Worm (Caenorhabditis elegans) whole organism, early embryonic: ENCODE data around the gene msp-55.
"Not testable (repeated sequence)": the region's sequence is repeated elsewhere in the genome, so short reads cannot be mapped to it uniquely, and the experiment has no call there.

ENCODE experiments used
- B0310.2 ChIP-seq: sonication (generic microtip); optimal IDR thresholded peaks from 2 replicates; lab custom pipeline; 2016; ENCODE audit warnings: mild to moderate bottlenecking, missing genetic modification characterization, missing compliant biosample characterization
- F13C5.2 ChIP-seq: sonication (generic microtip); optimal IDR thresholded peaks from 2 replicates; lab custom pipeline; 2017; ENCODE audit warnings: mild to moderate bottlenecking, missing genetic modification characterization, inconsistent platforms, missing compliant biosample characterization
- aly-1 ChIP-seq: sonication (generic microtip); optimal IDR thresholded peaks from 2 replicates; lab custom pipeline; 2016; ENCODE audit warnings: missing genetic modification characterization, missing compliant biosample characterization
- ama-1 ChIP-seq: fragments of 150-350 bp; optimal IDR thresholded peaks from 2 replicates; lab custom pipeline; 2014
- ceh-13 ChIP-seq: fragments of 200-800 bp; sonication (Bioruptor generic); optimal IDR thresholded peaks from 2 replicates; lab custom pipeline; 2018; ENCODE audit warnings: mild to moderate bottlenecking, missing genetic modification characterization, missing compliant biosample characterization
- ceh-36 ChIP-seq: sonication (generic microtip); optimal IDR thresholded peaks from 2 replicates; lab custom pipeline; 2016; ENCODE audit warnings: missing genetic modification characterization, inconsistent platforms, missing compliant biosample characterization
- ets-7 ChIP-seq: sonication (generic microtip); optimal IDR thresholded peaks from 2 replicates; lab custom pipeline; 2016; ENCODE audit warnings: missing genotype, missing genetic modification characterization, missing compliant biosample characterization
- flt-1 ChIP-seq: fragments of 200-800 bp; sonication (Bioruptor generic); IDR thresholded peaks from 2 replicates; pipeline ENCODE4 v1.3.6; 2022; ENCODE audit warnings: missing genetic modification characterization, missing compliant biosample characterization
- hmbx-1 ChIP-seq: sonication (generic microtip); optimal IDR thresholded peaks from 2 replicates; lab custom pipeline; 2016; ENCODE audit warnings: mild to moderate bottlenecking, missing genetic modification characterization, missing compliant biosample characterization
- hmg-4 ChIP-seq: fragments of 200-800 bp; sonication (Bioruptor generic); optimal IDR thresholded peaks from 2 replicates; lab custom pipeline; 2018; ENCODE audit warnings: mild to moderate bottlenecking, missing genetic modification characterization, missing compliant biosample characterization
- hnd-1 ChIP-seq: sonication (generic microtip); optimal IDR thresholded peaks from 2 replicates; lab custom pipeline; 2016; ENCODE audit warnings: missing genetic modification characterization, missing compliant biosample characterization
- pes-1 ChIP-seq: fragments of 200-800 bp; sonication (Bioruptor generic); IDR thresholded peaks from 2 replicates; pipeline ENCODE4 v1.3.6; 2022; ENCODE audit warnings: missing genetic modification reagents, missing genetic modification characterization, missing compliant biosample characterization
- scrt-1 ChIP-seq: fragments of 200-800 bp; sonication (Bioruptor generic); IDR thresholded peaks from 2 replicates; pipeline ENCODE4 v1.3.6; 2022; ENCODE audit warnings: missing genetic modification characterization, missing compliant biosample characterization
- sea-1 ChIP-seq: fragments of 200-800 bp; sonication (Bioruptor generic); conservative IDR thresholded peaks from 2 replicates; pipeline ENCODE4 v1.3.6; 2022; ENCODE audit warnings: missing genetic modification characterization, missing compliant biosample characterization
- tbx-11 ChIP-seq: fragments of 200-800 bp; sonication (Bioruptor generic); IDR thresholded peaks from 2 replicates; pipeline ENCODE4 v1.3.6; 2022; ENCODE audit warnings: missing genetic modification characterization, missing compliant biosample characterization
- tbx-37 ChIP-seq: fragments of 200-800 bp; sonication (Bioruptor generic); conservative IDR thresholded peaks from 2 replicates; pipeline ENCODE4 v1.3.6; 2022; ENCODE audit warnings: missing genetic modification reagents, missing genetic modification characterization, missing compliant biosample characterization
- tra-4 ChIP-seq: sonication (generic microtip); optimal IDR thresholded peaks from 2 replicates; lab custom pipeline; 2017; ENCODE audit warnings: missing genetic modification characterization, missing compliant biosample characterization

Gene msp-55

DNA sequence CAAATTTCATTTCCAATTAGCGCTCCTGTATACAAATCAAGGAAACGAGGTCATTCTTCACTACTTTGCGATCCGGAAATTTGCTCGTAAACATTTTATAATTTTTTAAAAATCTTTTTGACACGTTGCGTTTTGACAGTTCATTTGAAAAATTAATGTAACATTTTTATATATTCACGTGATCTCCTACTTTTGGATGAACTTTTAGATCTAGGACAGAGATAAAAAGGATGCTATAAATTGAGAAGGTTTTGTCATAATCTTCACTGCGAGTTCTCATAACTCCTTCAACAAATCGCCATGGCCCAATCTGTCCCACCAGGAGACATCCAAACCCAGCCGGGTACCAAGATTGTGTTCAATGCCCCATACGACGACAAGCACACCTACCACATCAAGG, 6.5 kb upstream of the msp-55 start, which contains the start of gene msp-57:
TSS of gene msp-57 (plus strand) at position 301 of the 400 bp plus-strand sequence.
- TF ChIP-seq B0310.2 (tag; lab: Kevin White, UChicago); tbx-37 (GFP tag; lab: Robert Waterston, UW); ama-1 (lab: Kevin White, UChicago): not testable (repeated sequence)

DNA sequence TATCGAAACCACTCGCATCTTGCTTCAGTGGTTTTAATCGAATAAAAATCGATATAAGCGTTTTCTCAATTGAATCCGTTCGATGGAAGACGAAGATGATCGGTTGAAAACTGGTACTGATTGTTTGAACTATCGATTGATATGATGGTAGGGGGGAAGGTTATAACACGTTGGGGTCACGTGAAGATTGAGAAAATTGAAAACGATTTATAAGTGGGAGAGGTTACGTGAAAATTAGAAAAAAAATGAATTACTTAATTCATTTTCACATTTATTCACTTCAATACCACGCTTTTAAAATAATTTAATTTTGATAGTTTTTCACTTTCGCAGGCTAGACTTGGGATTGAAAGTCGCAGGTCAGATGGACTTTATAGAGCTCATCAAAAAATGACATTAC, 5.2 kb upstream of the msp-55 start, which contains the start of gene C09B9.7:
TSS of gene C09B9.7 (minus strand) at position 101 of the 400 bp plus-strand sequence.
- TF ChIP-seq F13C5.2 (tag; lab: Kevin White, UChicago) (no peak), hnd-1 (tag; lab: Kevin White, UChicago) (no peak), tbx-11 (GFP tag; lab: Robert Waterston, UW) (no peak), scrt-1 (GFP tag; lab: Robert Waterston, UW) (no peak), ets-7 (tag; lab: Kevin White, UChicago) (no peak), aly-1 (no peak), hmbx-1 (tag; lab: Kevin White, UChicago) (no peak), ceh-36 (tag; lab: Kevin White, UChicago) (no peak), ama-1 (lab: Kevin White, UChicago) (no peak), B0310.2 (tag; lab: Kevin White, UChicago) (no peak), sea-1 (GFP tag; lab: Robert Waterston, UW) (no peak), hmg-4 (GFP tag; lab: Kevin White, UChicago) (no peak), ceh-13 (no peak), pes-1 (GFP tag; lab: Robert Waterston, UW) (no peak), flt-1 (GFP tag; lab: Robert Waterston, UW) (no peak), tra-4 (tag; lab: Kevin White, UChicago) (no peak), tbx-37 (GFP tag; lab: Robert Waterston, UW) (no peak)

DNA sequence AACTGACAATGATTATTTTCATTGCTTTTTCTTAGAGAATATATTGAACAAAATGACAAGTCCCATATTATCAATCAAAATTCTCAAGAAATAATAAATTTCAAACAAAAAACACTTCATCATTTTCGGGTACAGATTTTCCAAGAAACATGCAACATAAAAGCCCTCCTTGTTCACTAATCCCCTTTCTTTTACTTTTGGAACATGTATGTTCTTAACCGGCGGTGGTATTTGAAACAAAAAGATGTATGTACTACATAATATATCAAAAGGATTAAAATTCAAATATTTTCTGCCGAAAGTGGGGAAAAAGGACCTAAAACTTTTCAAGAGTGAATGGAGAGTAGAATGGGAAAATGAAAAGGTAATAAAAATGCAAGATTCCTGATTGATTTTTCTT, 1.5 kb downstream of the msp-55 start:
- no peak for TF ChIP-seq hmbx-1 (tag; lab: Kevin White, UChicago)
- no peak for TF ChIP-seq pes-1 (GFP tag; lab: Robert Waterston, UW)
- no peak for TF ChIP-seq scrt-1 (GFP tag; lab: Robert Waterston, UW)
- TF ChIP-seq ets-7 (tag; lab: Kevin White, UChicago), result no peak
- no peak for TF ChIP-seq tbx-11 (GFP tag; lab: Robert Waterston, UW)
- TF ChIP-seq aly-1, result no peak
- no peak for TF ChIP-seq tra-4 (tag; lab: Kevin White, UChicago)
- TF ChIP-seq B0310.2 (tag; lab: Kevin White, UChicago), result no peak
- TF ChIP-seq ceh-13, result no peak
- no peak for TF ChIP-seq F13C5.2 (tag; lab: Kevin White, UChicago)
- TF ChIP-seq hnd-1 (tag; lab: Kevin White, UChicago), result no peak
- no peak for TF ChIP-seq ceh-36 (tag; lab: Kevin White, UChicago)
- TF ChIP-seq sea-1 (GFP tag; lab: Robert Waterston, UW), result no peak
- TF ChIP-seq flt-1 (GFP tag; lab: Robert Waterston, UW), result no peak
- TF ChIP-seq hmg-4 (GFP tag; lab: Kevin White, UChicago), result no peak

DNA sequence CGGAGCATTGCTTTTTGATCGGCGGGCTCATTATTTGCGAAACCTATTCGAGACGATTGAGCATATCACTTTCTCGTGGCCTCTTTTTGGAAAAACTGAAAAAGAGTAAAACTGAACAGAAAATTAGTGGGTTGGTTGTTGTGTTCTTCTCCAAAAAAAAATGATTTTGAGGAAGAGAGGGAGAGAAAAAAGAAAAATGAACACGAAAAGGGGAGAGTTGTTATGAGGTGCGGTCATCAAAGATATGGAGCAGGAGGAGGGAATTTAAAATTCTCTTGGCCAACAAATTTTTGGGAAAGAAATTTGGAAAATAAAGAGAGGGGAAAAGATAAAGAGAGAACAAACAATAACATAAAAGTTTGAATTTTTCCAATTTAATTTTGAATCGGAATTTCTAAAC, 10.4 kb downstream of the msp-55 start, which contains the start of gene hot-9:
TSS of gene hot-9 (minus strand) at position 101 of the 400 bp plus-strand sequence.
- TF ChIP-seq tbx-11 (GFP tag; lab: Robert Waterston, UW), result no peak

DNA sequence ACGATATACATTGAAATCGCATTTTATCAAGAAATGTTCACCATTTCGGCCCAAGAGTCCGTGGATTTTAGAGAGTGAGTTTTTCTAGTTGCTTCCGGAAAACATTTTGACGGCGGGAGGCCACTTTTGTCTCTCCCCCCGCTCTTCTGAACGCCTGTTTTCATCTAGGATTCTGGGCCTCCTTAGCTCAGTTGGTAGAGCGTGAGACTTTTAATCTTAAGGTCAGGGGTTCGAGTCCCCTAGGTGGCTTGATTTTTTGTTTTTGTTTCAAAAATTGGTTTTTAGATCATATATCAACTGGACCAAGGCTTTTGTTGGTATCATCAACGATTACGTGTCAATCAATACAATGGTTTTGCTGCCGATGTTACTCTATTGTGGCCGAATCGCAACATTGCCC, 17.1 kb downstream of the msp-55 start:
- TF ChIP-seq aly-1, result no peak
- TF ChIP-seq ets-7 (tag; lab: Kevin White, UChicago), result no peak
- TF ChIP-seq ceh-36 (tag; lab: Kevin White, UChicago), result no peak
- peak; percentile 18 for TF ChIP-seq B0310.2 (tag; lab: Kevin White, UChicago)
- no peak for TF ChIP-seq ama-1 (lab: Kevin White, UChicago)
- peak; percentile 82 for TF ChIP-seq flt-1 (GFP tag; lab: Robert Waterston, UW)
- TF ChIP-seq sea-1 (GFP tag; lab: Robert Waterston, UW), result peak; percentile 74; the same call in 1 of the 2 replicates
- TF ChIP-seq tbx-37 (GFP tag; lab: Robert Waterston, UW), result peak; percentile 49; the same call in 1 of the 2 replicates
- TF ChIP-seq hmg-4 (GFP tag; lab: Kevin White, UChicago), result no peak
- TF ChIP-seq pes-1 (GFP tag; lab: Robert Waterston, UW), result peak; percentile 84
- no peak for TF ChIP-seq F13C5.2 (tag; lab: Kevin White, UChicago)
- peak; percentile 59 for TF ChIP-seq tbx-11 (GFP tag; lab: Robert Waterston, UW)
- TF ChIP-seq scrt-1 (GFP tag; lab: Robert Waterston, UW), result peak; percentile 80
- TF ChIP-seq hmbx-1 (tag; lab: Kevin White, UChicago), result no peak
- TF ChIP-seq hnd-1 (tag; lab: Kevin White, UChicago), result no peak
- no peak for TF ChIP-seq ceh-13
- no peak for TF ChIP-seq tra-4 (tag; lab: Kevin White, UChicago)

DNA sequence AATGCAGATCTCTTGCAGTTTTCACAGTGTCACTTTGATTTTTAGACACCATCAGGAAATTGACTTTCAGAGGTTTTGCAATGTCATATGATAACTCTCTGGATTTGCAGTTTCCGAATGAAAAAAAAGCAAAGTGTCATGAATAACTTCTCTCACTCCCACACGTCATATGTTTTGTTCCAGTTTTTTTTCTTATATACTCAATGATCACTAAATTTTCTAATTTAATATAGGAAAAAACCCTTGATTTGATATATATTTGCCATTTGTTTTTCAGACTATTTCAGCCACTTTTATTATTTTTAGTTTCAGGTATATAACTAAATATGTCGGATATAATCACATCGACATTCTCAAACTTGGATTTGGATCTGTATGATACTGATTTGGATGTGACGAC, 18.3 kb downstream of the msp-55 start, which contains the start of gene C09B9.1:
TSS of gene C09B9.1 (plus strand) at position 301 of the 400 bp plus-strand sequence.
- TF ChIP-seq hnd-1 (tag; lab: Kevin White, UChicago), result no peak
- no peak for TF ChIP-seq hmg-4 (GFP tag; lab: Kevin White, UChicago)

DNA sequence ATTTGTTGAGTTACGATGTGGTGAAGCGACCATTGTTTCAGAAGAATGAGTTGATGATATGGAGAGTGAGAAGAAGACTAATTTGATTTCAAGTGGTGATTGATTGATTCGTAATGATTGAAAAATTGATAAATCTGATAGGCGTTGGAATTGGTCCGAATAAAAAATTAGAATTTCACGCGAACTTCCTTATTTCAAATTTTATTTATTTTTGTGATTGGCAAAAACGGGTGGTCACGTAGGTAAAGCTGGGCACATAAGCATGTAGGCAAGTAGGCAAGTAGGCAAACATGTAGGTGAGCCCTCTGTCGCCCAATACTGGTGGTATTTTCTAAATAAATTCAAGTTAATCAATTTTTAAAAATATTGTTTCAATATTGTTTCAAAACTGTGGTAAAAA, 22.5 kb downstream of the msp-55 start, which contains the start of gene C09B9.4:
TSS of gene C09B9.4 (minus strand) at position 101 of the 400 bp plus-strand sequence.
- TF ChIP-seq ets-7 (tag; lab: Kevin White, UChicago) (no peak), hnd-1 (tag; lab: Kevin White, UChicago) (no peak), flt-1 (GFP tag; lab: Robert Waterston, UW) (no peak), pes-1 (GFP tag; lab: Robert Waterston, UW) (no peak), hmg-4 (GFP tag; lab: Kevin White, UChicago) (no peak), ama-1 (lab: Kevin White, UChicago) (no peak), hmbx-1 (tag; lab: Kevin White, UChicago) (no peak), aly-1 (no peak)
